Worm (Caenorhabditis elegans): ENCODE measurements around the gene C43H6.6.

ce11 chrX:2407167-2407566 lies 12.1 kb downstream of the C43H6.6 start, which contains the start of gene mtpn-1:
- TF ChIP-seq ama-1 (optimal IDR thresholded peaks at IDR 0.05) = no peak
- TF ChIP-seq fkh-2 (tag; optimal IDR thresholded peaks at IDR 0.05) = no peak
